Worm (Caenorhabditis elegans) whole organism, dauer: ENCODE results near the gene T21D12.7.

Experiments used
- unc-62 ChIP-seq: sonication (generic microtip); optimal IDR thresholded peaks from 2 replicates; lab custom pipeline; 2017; ENCODE audit warnings: missing biosample characterization, missing genetic modification reagents, missing genetic modification characterization

Gene T21D12.7

ce11 chrIV:291356-291755 is at the start of gene T21D12.7:
T21D12.7 (minus strand) TSS chrIV:291456.
- TF ChIP-seq unc-62 (GFP tag; lab: Kevin White, UChicago), result no peak

ce11 chrIV:339508-339907 is 48.3 kb upstream of the T21D12.7 start, which contains the start of gene cdh-8:
cdh-8 (plus strand) TSS chrIV:339808.
- TF ChIP-seq unc-62 (GFP tag; lab: Kevin White, UChicago), result no peak

- TF ChIP-seq unc-62 (GFP tag; lab: Kevin White, UChicago), result no peak
Measured at ce11 chrIV:338192-338831, 47.1 kb upstream of the T21D12.7 start.

ce11 chrIV:337128-337646 is 45.9 kb upstream of the T21D12.7 start, which contains the start of gene pxmp-4:
pxmp-4 (minus strand) TSS chrIV:337178.
- TF ChIP-seq unc-62 (GFP tag; lab: Kevin White, UChicago), result no peak

- no peak for TF ChIP-seq unc-62 (GFP tag; lab: Kevin White, UChicago)
Measured at ce11 chrIV:330523-330922, 39.3 kb upstream of the T21D12.7 start, which contains the start of gene F18F11.4. F18F11.4 (plus strand) TSS chrIV:330823.

- no peak for TF ChIP-seq unc-62 (GFP tag; lab: Kevin White, UChicago)
Measured at ce11 chrIV:326564-327070, 35.4 kb upstream of the T21D12.7 start, which contains the start of gene col-101. col-101 (minus strand) TSS chrIV:327020.

ce11 chrIV:325640-326039 is 34.4 kb upstream of the T21D12.7 start:
- TF ChIP-seq unc-62 (GFP tag; lab: Kevin White, UChicago), result no peak

ce11 chrIV:324759-325158 is 33.5 kb upstream of the T21D12.7 start, which contains the start of gene drl-1:
drl-1 (plus strand) TSS chrIV:325059.
- no peak for TF ChIP-seq unc-62 (GFP tag; lab: Kevin White, UChicago)

- no peak for TF ChIP-seq unc-62 (GFP tag; lab: Kevin White, UChicago)
Measured at ce11 chrIV:322497-322896, 31.2 kb upstream of the T21D12.7 start, which contains the start of gene grl-26. grl-26 (minus strand) TSS chrIV:322814.

ce11 chrIV:320380-320779 is 29.1 kb upstream of the T21D12.7 start, which contains the start of gene dsc-4:
dsc-4 (minus strand) TSS chrIV:320544.
- no peak for TF ChIP-seq unc-62 (GFP tag; lab: Kevin White, UChicago)

ce11 chrIV:319654-320053 is 28.4 kb upstream of the T21D12.7 start:
- TF ChIP-seq unc-62 (GFP tag; lab: Kevin White, UChicago), result no peak

- TF ChIP-seq unc-62 (GFP tag; lab: Kevin White, UChicago), result no peak
Measured at ce11 chrIV:314475-314874, 23.2 kb upstream of the T21D12.7 start.

ce11 chrIV:313615-314014 is 22.4 kb upstream of the T21D12.7 start, which contains the start of gene snai-1:
snai-1 (minus strand) TSS chrIV:313715.
- TF ChIP-seq unc-62 (GFP tag; lab: Kevin White, UChicago), result no peak

- TF ChIP-seq unc-62 (GFP tag; lab: Kevin White, UChicago), result no peak
Measured at ce11 chrIV:309526-309925, 18.3 kb upstream of the T21D12.7 start.

ce11 chrIV:307205-307604 is 15.9 kb upstream of the T21D12.7 start, which contains the start of gene swt-1:
swt-1 (plus strand) TSS chrIV:307505.
- no peak for TF ChIP-seq unc-62 (GFP tag; lab: Kevin White, UChicago)

- TF ChIP-seq unc-62 (GFP tag; lab: Kevin White, UChicago), result no peak
Measured at ce11 chrIV:306572-306971, 15.3 kb upstream of the T21D12.7 start.
